Worm (Caenorhabditis elegans) whole organism, late embryonic: ENCODE data around the gene T10B5.7.
A peak's percentile ranks its signal among the peaks of the same experiment; 100 is the strongest.

Experiments used
- C08G9.2 ChIP-seq: sonication (generic microtip); optimal IDR thresholded peaks from 2 replicates; lab custom pipeline; 2016; ENCODE audit warnings: mild to moderate bottlenecking, missing genetic modification characterization, moderate library complexity, missing compliant biosample characterization
- C38D4.7 ChIP-seq: fragments of 200-800 bp; sonication (Bioruptor generic); optimal IDR thresholded peaks from 2 replicates; lab custom pipeline; 2018; ENCODE audit warnings: mild to moderate bottlenecking, missing genetic modification characterization, moderate library complexity, missing compliant biosample characterization
- F13H6.1 ChIP-seq: sonication (generic microtip); optimal IDR thresholded peaks from 2 replicates; lab custom pipeline; 2016; ENCODE audit warnings: missing genetic modification characterization, missing compliant biosample characterization
- K02D7.2 ChIP-seq: sonication (generic microtip); optimal IDR thresholded peaks from 2 replicates; lab custom pipeline; 2017; ENCODE audit warnings: mild to moderate bottlenecking, missing genetic modification characterization, missing compliant biosample characterization
- K09A11.1 ChIP-seq: sonication (generic microtip); optimal IDR thresholded peaks from 2 replicates; lab custom pipeline; 2017; ENCODE audit warnings: antibody characterized with exemption, mild to moderate bottlenecking, missing genetic modification characterization, missing compliant biosample characterization; ENCODE audit not compliant: insufficient read depth
- Y22D7AL.16 ChIP-seq: sonication (generic microtip); optimal IDR thresholded peaks from 2 replicates; lab custom pipeline; 2016; ENCODE audit warnings: missing genetic modification characterization, missing compliant biosample characterization
- ama-1 ChIP-seq: fragments of 150-350 bp; optimal IDR thresholded peaks from 2 replicates; lab custom pipeline; 2014
- ceh-14 ChIP-seq: sonication (generic microtip); optimal IDR thresholded peaks from 2 replicates; lab custom pipeline; 2016; ENCODE audit warnings: missing genotype, missing genetic modification characterization, missing compliant biosample characterization
- ceh-19 ChIP-seq: fragments of 200-800 bp; sonication (Bioruptor generic); optimal IDR thresholded peaks from 2 replicates; lab custom pipeline; 2018; ENCODE audit warnings: mild to moderate bottlenecking, missing genetic modification characterization, missing compliant biosample characterization
- ceh-24 ChIP-seq: sonication (generic microtip); optimal IDR thresholded peaks from 2 replicates; lab custom pipeline; 2016; ENCODE audit warnings: mild to moderate bottlenecking, missing genetic modification characterization, missing compliant biosample characterization
- ceh-31 ChIP-seq: sonication (generic microtip); optimal IDR thresholded peaks from 2 replicates; lab custom pipeline; 2016; ENCODE audit warnings: missing genetic modification characterization, missing compliant biosample characterization
- ceh-9 ChIP-seq: sonication (generic microtip); optimal IDR thresholded peaks from 2 replicates; lab custom pipeline; 2016; ENCODE audit warnings: mild to moderate bottlenecking, missing genetic modification characterization, inconsistent platforms, missing compliant biosample characterization
- che-1 ChIP-seq: sonication (generic microtip); optimal IDR thresholded peaks from 2 replicates; lab custom pipeline; 2016; ENCODE audit warnings: mild to moderate bottlenecking, missing genetic modification characterization, missing compliant biosample characterization
- dve-1 ChIP-seq: sonication (generic microtip); optimal IDR thresholded peaks from 2 replicates; lab custom pipeline; 2017; ENCODE audit warnings: antibody characterized with exemption, mild to moderate bottlenecking, missing genetic modification characterization, missing compliant biosample characterization
- elt-2 ChIP-seq: sonication (generic microtip); optimal IDR thresholded peaks from 2 replicates; lab custom pipeline; 2016; ENCODE audit warnings: missing genetic modification reagents, missing genetic modification characterization, missing compliant biosample characterization
- elt-4 ChIP-seq: sonication (generic microtip); optimal IDR thresholded peaks from 2 replicates; lab custom pipeline; 2016; ENCODE audit warnings: missing genetic modification characterization, missing compliant biosample characterization
- ets-4 ChIP-seq: sonication (generic microtip); optimal IDR thresholded peaks from 2 replicates; lab custom pipeline; 2016; ENCODE audit warnings: missing genetic modification characterization, missing compliant biosample characterization
- eyg-1 ChIP-seq: sonication (generic microtip); optimal IDR thresholded peaks from 2 replicates; lab custom pipeline; 2016; ENCODE audit warnings: missing genotype, missing genetic modification characterization, missing compliant biosample characterization
- fax-1 ChIP-seq: sonication (generic microtip); optimal IDR thresholded peaks from 2 replicates; lab custom pipeline; 2016; ENCODE audit warnings: missing genotype, missing genetic modification characterization, missing compliant biosample characterization
- hlh-13 ChIP-seq: fragments of 200-800 bp; sonication (Bioruptor generic); optimal IDR thresholded peaks from 2 replicates; lab custom pipeline; 2018; ENCODE audit warnings: mild to moderate bottlenecking, missing genetic modification characterization, missing compliant biosample characterization
- hlh-15 ChIP-seq: sonication (generic microtip); optimal IDR thresholded peaks from 2 replicates; lab custom pipeline; 2016; ENCODE audit warnings: missing genetic modification characterization, missing compliant biosample characterization
- lin-11 ChIP-seq: fragments of 200-800 bp; sonication (Bioruptor generic); optimal IDR thresholded peaks from 2 replicates; lab custom pipeline; 2018; ENCODE audit warnings: mild to moderate bottlenecking, missing genetic modification characterization, missing compliant biosample characterization
- mec-3 ChIP-seq: sonication (generic microtip); optimal IDR thresholded peaks from 2 replicates; lab custom pipeline; 2016; ENCODE audit warnings: borderline replicate concordance, missing genetic modification characterization, missing compliant biosample characterization
- nfya-1 ChIP-seq: sonication (generic microtip); optimal IDR thresholded peaks from 2 replicates; lab custom pipeline; 2017; ENCODE audit warnings: missing genetic modification characterization, mild to moderate bottlenecking, missing compliant biosample characterization, antibody characterized with exemption, moderate library complexity
- pag-3 ChIP-seq: sonication (generic microtip); optimal IDR thresholded peaks from 2 replicates; lab custom pipeline; 2016; ENCODE audit warnings: missing compliant biosample characterization, missing genetic modification characterization, borderline replicate concordance
- pat-9 ChIP-seq: fragments of 200-800 bp; sonication (Bioruptor generic); optimal IDR thresholded peaks from 2 replicates; lab custom pipeline; 2018; ENCODE audit warnings: mild to moderate bottlenecking, missing genetic modification characterization, moderate library complexity, missing compliant biosample characterization
- pax-1 ChIP-seq: fragments of 150-350 bp; optimal IDR thresholded peaks from 2 replicates; lab custom pipeline; 2014; ENCODE audit warnings: missing biosample characterization, missing genetic modification characterization
- pha-4 ChIP-seq: fragments of 150-350 bp; optimal IDR thresholded peaks from 2 replicates; lab custom pipeline; 2018; ENCODE audit warnings: missing biosample characterization, missing genetic modification reagents, missing genetic modification characterization
- ref-2 ChIP-seq: sonication (generic microtip); optimal IDR thresholded peaks from 2 replicates; lab custom pipeline; 2016; ENCODE audit warnings: missing genetic modification characterization, missing compliant biosample characterization
- rnt-1 ChIP-seq: sonication (generic microtip); optimal IDR thresholded peaks from 2 replicates; lab custom pipeline; 2016; ENCODE audit warnings: missing genetic modification characterization, missing compliant biosample characterization
- sdc-2 ChIP-seq: sonication (generic microtip); optimal IDR thresholded peaks from 2 replicates; lab custom pipeline; 2016; ENCODE audit warnings: missing genotype, missing genetic modification characterization, missing compliant biosample characterization
- sox-2 ChIP-seq: fragments of 200-800 bp; sonication (Bioruptor generic); IDR thresholded peaks from 2 replicates; pipeline ENCODE4 v1.3.6; 2022; ENCODE audit warnings: missing genetic modification reagents, missing genetic modification characterization, missing compliant biosample characterization
- sox-4 ChIP-seq: sonication (generic microtip); optimal IDR thresholded peaks from 2 replicates; lab custom pipeline; 2017; ENCODE audit warnings: mild to moderate bottlenecking, missing genetic modification characterization, inconsistent platforms, missing compliant biosample characterization
- ttx-3 ChIP-seq: sonication (generic microtip); optimal IDR thresholded peaks from 2 replicates; lab custom pipeline; 2016; ENCODE audit warnings: missing genetic modification reagents, missing genetic modification characterization, missing compliant biosample characterization
- unc-3 ChIP-seq, 2 experiments: fragments of 200-800 bp in 1 of 2; sonication (Bioruptor generic) in 1 of 2; sonication (generic microtip) in 1 of 2; conservative IDR thresholded peaks in 1 of 2; optimal IDR thresholded peaks in 1 of 2; 2 replicates each; pipeline versions ENCODE4 v1.3.6 to Lab custom; 2016 to 2022; ENCODE audit warnings: missing compliant biosample characterization in 2 of 2, missing genetic modification characterization in 2 of 2, missing genetic modification reagents in 1 of 2
- unc-42 ChIP-seq: sonication (generic microtip); optimal IDR thresholded peaks from 2 replicates; lab custom pipeline; 2016; ENCODE audit warnings: missing genotype, missing genetic modification characterization, missing compliant biosample characterization
- unc-55 ChIP-seq: sonication (generic microtip); optimal IDR thresholded peaks from 2 replicates; lab custom pipeline; 2017; ENCODE audit warnings: missing biosample characterization, missing genetic modification reagents, missing genetic modification characterization
- unc-86 ChIP-seq: sonication (generic microtip); optimal IDR thresholded peaks from 2 replicates; lab custom pipeline; 2016; ENCODE audit warnings: missing genetic modification characterization, missing compliant biosample characterization
- zip-5 ChIP-seq: sonication (generic microtip); optimal IDR thresholded peaks from 2 replicates; lab custom pipeline; 2016; ENCODE audit warnings: missing genetic modification characterization, missing compliant biosample characterization
- ztf-16 ChIP-seq: sonication (generic microtip); optimal IDR thresholded peaks from 2 replicates; lab custom pipeline; 2017; ENCODE audit warnings: missing genetic modification characterization, missing compliant biosample characterization

The T10B5.7 gene

DNA sequence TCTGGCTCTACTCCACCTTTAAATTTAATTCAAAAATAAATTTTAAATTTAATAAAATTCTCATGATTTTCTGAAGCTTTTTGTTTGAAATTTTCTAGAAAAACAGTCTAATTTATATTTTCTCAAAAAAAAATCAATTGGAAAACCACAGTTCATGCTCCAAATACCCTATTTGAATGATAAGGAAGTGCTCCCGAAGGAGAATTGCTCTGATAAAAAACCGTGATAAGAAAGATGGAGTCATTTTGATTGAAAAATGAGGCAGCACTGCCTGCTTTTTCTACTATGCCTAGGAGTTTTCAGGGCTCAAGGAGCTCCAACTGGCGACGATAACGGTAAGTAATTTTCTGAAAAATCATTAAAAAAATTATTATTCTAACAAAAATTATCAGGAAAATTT lies at the start of gene T10B5.7:
Gene T10B5.7 (plus strand): TSS at position 225 of the 400 bp plus-strand sequence.
- TF ChIP-seq elt-2 (tag; lab: Kevin White, UChicago) (peak; percentile 79), che-1 (tag; lab: Kevin White, UChicago) (no peak), ets-4 (tag; lab: Kevin White, UChicago) (no peak)
- TF ChIP-seq, all 69 proteins: peak for 1

ce11 chrV:1797900-1798299 lies 48.1 kb upstream of the T10B5.7 start, which contains the start of gene F36H9.10:
Gene F36H9.10, plus strand, starts transcription at chrV:1798200.
- TF ChIP-seq hlh-15 (tag; lab: Kevin White, UChicago) (no peak), C08G9.2 (tag; lab: Kevin White, UChicago) (no peak), pha-4 (tag; lab: Kevin White, UChicago) (no peak), sox-2 (GFP tag; lab: Robert Waterston, UW) (no peak)

ce11 chrV:1803043-1803442 lies 43.0 kb upstream of the T10B5.7 start, which contains the start of gene srt-41:
Gene srt-41, minus strand, starts transcription at chrV:1803143.
- TF ChIP-seq zip-5 (tag; lab: Kevin White, UChicago) (no peak), ceh-14 (tag; lab: Kevin White, UChicago) (no peak), pax-1 (no peak), F13H6.1 (tag; lab: Kevin White, UChicago) (no peak), ttx-3 (tag; lab: Kevin White, UChicago) (no peak)

- TF ChIP-seq sdc-2 (tag; lab: Kevin White, UChicago) (no peak), mec-3 (tag; lab: Kevin White, UChicago) (no peak), dve-1 (no peak), ceh-24 (no peak), rnt-1 (tag; lab: Kevin White, UChicago) (no peak), che-1 (tag; lab: Kevin White, UChicago) (no peak), unc-55 (GFP tag; lab: Kevin White, UChicago) (no peak), hlh-13 (GFP tag; lab: Kevin White, UChicago) (no peak), elt-4 (tag; lab: Kevin White, UChicago) (no peak), lin-11 (tag; lab: Kevin White, UChicago) (no peak), sox-4 (tag; lab: Kevin White, UChicago) (no peak), ama-1 (lab: Kevin White, UChicago) (no peak), ceh-9 (tag; lab: Kevin White, UChicago) (no peak), unc-42 (no peak), K09A11.1 (no peak)
Observed at ce11 chrV:1804034-1804542, 41.9 kb upstream of the T10B5.7 start.

DNA sequence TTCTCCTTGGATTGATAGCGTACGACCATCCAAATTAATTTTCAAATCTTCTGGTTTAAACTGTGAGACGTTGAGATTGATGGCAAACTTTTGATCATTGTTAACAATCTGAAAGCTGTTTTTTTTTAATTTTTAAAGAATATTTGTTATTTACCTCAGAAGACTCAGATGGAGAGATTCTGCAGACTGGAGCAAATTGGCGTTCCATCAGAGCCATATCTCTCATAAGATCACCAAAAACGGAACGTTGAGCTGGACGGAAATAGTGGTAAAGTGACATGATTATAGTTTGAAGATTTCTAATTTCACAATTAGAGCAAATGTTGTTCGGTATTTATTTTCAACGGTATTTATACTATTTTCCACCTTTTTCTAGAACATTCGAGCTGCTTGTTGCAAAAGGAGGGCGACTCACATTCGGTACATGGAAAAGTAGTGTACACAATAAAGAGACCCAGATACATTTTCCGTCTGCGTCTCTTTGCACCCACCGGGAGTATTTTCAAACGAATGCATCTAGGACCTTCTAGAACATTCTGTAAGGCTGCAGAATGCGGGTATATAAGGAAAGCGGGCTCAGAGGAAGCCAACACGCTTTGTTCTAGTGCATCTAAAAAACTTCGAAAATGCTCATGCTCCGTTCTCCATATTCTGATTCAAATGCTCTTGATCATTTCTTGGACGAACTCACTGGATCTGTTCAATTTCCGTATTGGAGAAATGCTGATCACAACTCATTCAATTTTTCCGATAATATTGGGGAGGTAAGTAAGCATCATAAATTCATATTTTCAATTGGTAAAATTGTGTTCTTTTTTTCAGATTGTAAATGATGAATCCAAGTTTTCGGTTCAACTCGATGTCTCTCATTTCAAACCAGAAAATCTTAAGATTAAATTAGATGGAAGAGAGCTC lies 41.1 kb upstream of the T10B5.7 start, which contains the start of the genes hsp-16.2 and hsp-16.41:
Gene hsp-16.2 (minus strand): TSS at position 313 of the 915 bp plus-strand sequence.
Gene hsp-16.41 (plus strand): TSS at position 534 of the 915 bp plus-strand sequence.
- TF ChIP-seq ref-2 (peak; percentile 34), lin-11 (tag; lab: Kevin White, UChicago) (no peak), pat-9 (tag; lab: Kevin White, UChicago) (peak; percentile 22), pax-1 (peak; percentile 11), sox-2 (GFP tag; lab: Robert Waterston, UW) (no peak), unc-86 (peak; percentile 10), Y22D7AL.16 (tag; lab: Kevin White, UChicago) (no peak), unc-42 (no peak), ceh-19 (GFP tag; lab: Kevin White, UChicago) (no peak), eyg-1 (tag; lab: Kevin White, UChicago) (no peak), K02D7.2 (tag; lab: Kevin White, UChicago) (no peak), ceh-14 (tag; lab: Kevin White, UChicago) (no peak), elt-2 (tag; lab: Kevin White, UChicago) (peak; percentile 10), F13H6.1 (tag; lab: Kevin White, UChicago) (no peak), mec-3 (tag; lab: Kevin White, UChicago) (no peak), pag-3 (tag; lab: Kevin White, UChicago) (no peak), ztf-16 (tag; lab: Kevin White, UChicago) (no peak), C38D4.7 (GFP tag; lab: Kevin White, UChicago) (no peak), unc-55 (GFP tag; lab: Kevin White, UChicago) (peak; percentile 60), nfya-1 (tag; lab: Kevin White, UChicago) (peak; percentile 63), ceh-31 (tag; lab: Kevin White, UChicago) (peak; percentile 52), fax-1 (tag; lab: Kevin White, UChicago) (no peak), unc-3 (GFP tag; conservative IDR thresholded peaks at IDR 0.05; lab: Robert Waterston, UW) (no peak), unc-3 (tag; optimal IDR thresholded peaks at IDR 0.05; lab: Kevin White, UChicago) (no peak)
